Worm (Caenorhabditis elegans): ENCODE measurements around the gene sra-29.

Gene sra-29

ce11 chrII:6597507-6597906 is 22.0 kb upstream of the sra-29 start:
- TF ChIP-seq peb-1 (tag; optimal IDR thresholded peaks at IDR 0.05) = no peak
- TF ChIP-seq nhr-77 (tag; optimal IDR thresholded peaks at IDR 0.05) = no peak
- TF ChIP-seq snpc-4 (tag; optimal IDR thresholded peaks at IDR 0.05) = no peak

ce11 chrII:6594151-6594550 is 18.6 kb upstream of the sra-29 start, which contains the start of gene aipr-1:
aipr-1 (minus strand) TSS chrII:6594251.
- no peak for TF ChIP-seq dmd-4 (tag; optimal IDR thresholded peaks at IDR 0.05)
- no peak for TF ChIP-seq lin-13 (GFP tag; optimal IDR thresholded peaks at IDR 0.05)
- no peak for TF ChIP-seq egl-27 (tag; optimal IDR thresholded peaks at IDR 0.05)
- no peak for TF ChIP-seq aly-2 (tag; optimal IDR thresholded peaks at IDR 0.05)
- TF ChIP-seq gmeb-1 (tag; optimal IDR thresholded peaks at IDR 0.05) = no peak
- TF ChIP-seq nhr-25 (tag; optimal IDR thresholded peaks at IDR 0.05) = no peak
- TF ChIP-seq ztf-4 (tag; optimal IDR thresholded peaks at IDR 0.05) = no peak
- TF ChIP-seq alr-1 (tag; optimal IDR thresholded peaks at IDR 0.05) = no peak
- TF ChIP-seq skn-1 (tag; optimal IDR thresholded peaks at IDR 0.05) = no peak
- no peak for TF ChIP-seq blmp-1 (tag; optimal IDR thresholded peaks at IDR 0.05; ENCODE audit: insufficient read depth)
- TF ChIP-seq elt-3 (tag; optimal IDR thresholded peaks at IDR 0.05) = no peak
- TF ChIP-seq nhr-21 (tag; optimal IDR thresholded peaks at IDR 0.05) = no peak
- no peak for TF ChIP-seq zag-1 (tag; optimal IDR thresholded peaks at IDR 0.05)
- TF ChIP-seq nhr-10 (tag; optimal IDR thresholded peaks at IDR 0.05) = no peak
- TF ChIP-seq nhr-23 (tag; optimal IDR thresholded peaks at IDR 0.05) = no peak
- TF ChIP-seq lin-11 (tag; optimal IDR thresholded peaks at IDR 0.05) = no peak
- no peak for TF ChIP-seq nhr-6 (tag; optimal IDR thresholded peaks at IDR 0.05)
- no peak for TF ChIP-seq lin-39 (tag; optimal IDR thresholded peaks at IDR 0.05)
- no peak for TF ChIP-seq ama-1 (optimal IDR thresholded peaks at IDR 0.05)
- TF ChIP-seq lsy-2 (tag; optimal IDR thresholded peaks at IDR 0.05) = no peak

- TF ChIP-seq ztf-4 (tag; optimal IDR thresholded peaks at IDR 0.05) (no peak), nhr-11 (tag; optimal IDR thresholded peaks at IDR 0.05) (no peak), nhr-10 (tag; optimal IDR thresholded peaks at IDR 0.05) (no peak), unc-55 (GFP tag; optimal IDR thresholded peaks at IDR 0.05) (no peak), elt-1 (tag; optimal IDR thresholded peaks at IDR 0.05) (no peak), sma-9 (GFP tag; optimal IDR thresholded peaks at IDR 0.05) (no peak), sma-9 (tag; optimal IDR thresholded peaks at IDR 0.05) (no peak), ceh-82 (tag; optimal IDR thresholded peaks at IDR 0.05) (no peak), sem-4 (tag; optimal IDR thresholded peaks at IDR 0.05) (no peak), lin-13 (GFP tag; optimal IDR thresholded peaks at IDR 0.05) (no peak), dmd-4 (tag; optimal IDR thresholded peaks at IDR 0.05) (no peak), lin-39 (tag; optimal IDR thresholded peaks at IDR 0.05) (no peak), nhr-21 (tag; optimal IDR thresholded peaks at IDR 0.05) (no peak), egl-27 (tag; optimal IDR thresholded peaks at IDR 0.05) (no peak)
These were observed 16.7 kb upstream of the sra-29 start, which contains the start of gene C56C10.9 for ce11 chrII:6592251-6592650. C56C10.9 (minus strand) TSS chrII:6592351.

- TF ChIP-seq blmp-1 (tag; optimal IDR thresholded peaks at IDR 0.05; ENCODE audit: insufficient read depth) (no peak), sem-4 (tag; optimal IDR thresholded peaks at IDR 0.05) (no peak), unc-39 (tag; optimal IDR thresholded peaks at IDR 0.05) (no peak), Y55F3AM.14 (GFP tag; optimal IDR thresholded peaks at IDR 0.05) (no peak), crh-2 (tag; optimal IDR thresholded peaks at IDR 0.05) (no peak), elt-3 (tag; optimal IDR thresholded peaks at IDR 0.05) (no peak), snpc-4 (tag; optimal IDR thresholded peaks at IDR 0.05) (no peak), ZK546.5 (tag; optimal IDR thresholded peaks at IDR 0.05) (no peak), sma-3 (GFP tag; optimal IDR thresholded peaks at IDR 0.05) (no peak), nhr-10 (tag; optimal IDR thresholded peaks at IDR 0.05) (no peak), zag-1 (tag; optimal IDR thresholded peaks at IDR 0.05) (no peak), skn-1 (tag; optimal IDR thresholded peaks at IDR 0.05) (no peak), fos-1 (tag; optimal IDR thresholded peaks at IDR 0.05) (no peak), lin-13 (GFP tag; optimal IDR thresholded peaks at IDR 0.05) (no peak), egl-27 (tag; optimal IDR thresholded peaks at IDR 0.05) (no peak), mbf-1 (tag; optimal IDR thresholded peaks at IDR 0.05) (no peak), elt-1 (tag; optimal IDR thresholded peaks at IDR 0.05) (no peak), ceh-16 (tag; optimal IDR thresholded peaks at IDR 0.05) (no peak)
These were observed 15.5 kb upstream of the sra-29 start for ce11 chrII:6591000-6591399.

Measured in whole organism, L2 larva.